Worm (Caenorhabditis elegans): ENCODE data around the gene fbxb-22.

fbxb-22 gene

ce11 chrIII:11834168-11834567 is 49.4 kb downstream of the fbxb-22 start:
- no peak for TF ChIP-seq ceh-19 (GFP tag; optimal IDR thresholded peaks at IDR 0.05)
- TF ChIP-seq nhr-232 (tag; optimal IDR thresholded peaks at IDR 0.05): no peak
- no peak for TF ChIP-seq odd-2 (tag; optimal IDR thresholded peaks at IDR 0.05)

- no peak for TF ChIP-seq fkh-10 (GFP tag; optimal IDR thresholded peaks at IDR 0.05)
- no peak for TF ChIP-seq pha-4 (tag; optimal IDR thresholded peaks at IDR 0.05)
- no peak for TF ChIP-seq tbx-7 (tag; optimal IDR thresholded peaks at IDR 0.05)
- TF ChIP-seq odd-2 (tag; optimal IDR thresholded peaks at IDR 0.05): no peak
- TF ChIP-seq dve-1 (tag; optimal IDR thresholded peaks at IDR 0.05): no peak
- no peak for TF ChIP-seq fax-1 (tag; optimal IDR thresholded peaks at IDR 0.05)
- TF ChIP-seq ceh-34 (tag; optimal IDR thresholded peaks at IDR 0.05): no peak
- TF ChIP-seq hlh-8 (tag; optimal IDR thresholded peaks at IDR 0.05): no peak
- no peak for TF ChIP-seq nfya-1 (tag; optimal IDR thresholded peaks at IDR 0.05)
- TF ChIP-seq dmd-4 (tag; optimal IDR thresholded peaks at IDR 0.05; ENCODE audit: borderline replicate concordance): no peak
- TF ChIP-seq ets-4 (tag; optimal IDR thresholded peaks at IDR 0.05): no peak
- no peak for TF ChIP-seq unc-42 (tag; optimal IDR thresholded peaks at IDR 0.05)
Measured at ce11 chrIII:11833449-11833848, 50.1 kb downstream of the fbxb-22 start.
